Worm (Caenorhabditis elegans): ENCODE data around the gene frpr-17.

The frpr-17 gene

ce11 chrX:14430436-14430835, 24.5 kb downstream of the frpr-17 start:
- TF ChIP-seq nhr-28 (tag; optimal IDR thresholded peaks at IDR 0.05), result no peak
- no peak for TF ChIP-seq mab-5 (tag; optimal IDR thresholded peaks at IDR 0.05)
- TF ChIP-seq snpc-4 (tag; optimal IDR thresholded peaks at IDR 0.05), result no peak
- TF ChIP-seq ceh-39 (tag; optimal IDR thresholded peaks at IDR 0.05), result no peak
- no peak for TF ChIP-seq pha-4 (tag; optimal IDR thresholded peaks at IDR 0.05)
- TF ChIP-seq lin-32 (GFP tag; optimal IDR thresholded peaks at IDR 0.05), result no peak
- no peak for TF ChIP-seq zip-8 (tag; optimal IDR thresholded peaks at IDR 0.05)
- TF ChIP-seq nhr-2 (tag; optimal IDR thresholded peaks at IDR 0.05), result no peak
- TF ChIP-seq ceh-43 (GFP tag; optimal IDR thresholded peaks at IDR 0.05), result no peak
- TF ChIP-seq nhr-12 (tag; optimal IDR thresholded peaks at IDR 0.05), result no peak
- no peak for TF ChIP-seq tbx-8 (GFP tag; optimal IDR thresholded peaks at IDR 0.05)

- TF ChIP-seq blmp-1 (tag; optimal IDR thresholded peaks at IDR 0.05) (no peak), mep-1 (tag; optimal IDR thresholded peaks at IDR 0.05) (no peak), nhr-76 (tag; optimal IDR thresholded peaks at IDR 0.05) (no peak), lsy-2 (tag; optimal IDR thresholded peaks at IDR 0.05) (no peak), ham-2 (GFP tag; optimal IDR thresholded peaks at IDR 0.05) (no peak), lin-13 (tag; optimal IDR thresholded peaks at IDR 0.05) (no peak), bed-3 (GFP tag; optimal IDR thresholded peaks at IDR 0.05) (no peak), sptf-1 (tag; optimal IDR thresholded peaks at IDR 0.05) (no peak), unc-39 (tag; optimal IDR thresholded peaks at IDR 0.05) (no peak), drap-1 (GFP tag; optimal IDR thresholded peaks at IDR 0.05) (no peak), mab-5 (tag; optimal IDR thresholded peaks at IDR 0.05) (no peak), flh-1 (GFP tag; optimal IDR thresholded peaks at IDR 0.05) (no peak), ces-1 (GFP tag; optimal IDR thresholded peaks at IDR 0.05) (no peak), ceh-83 (GFP tag; optimal IDR thresholded peaks at IDR 0.05) (no peak)
These were observed 29.8 kb downstream of the frpr-17 start for ce11 chrX:14435648-14436155.

- TF ChIP-seq ceh-43 (GFP tag; optimal IDR thresholded peaks at IDR 0.05) (no peak), bed-3 (GFP tag; optimal IDR thresholded peaks at IDR 0.05) (no peak), hlh-1 (tag; optimal IDR thresholded peaks at IDR 0.05) (no peak), unc-120 (tag; optimal IDR thresholded peaks at IDR 0.05; ENCODE audit: poor library complexity, severe bottlenecking) (no peak), snpc-4 (tag; optimal IDR thresholded peaks at IDR 0.05) (no peak), ces-1 (GFP tag; optimal IDR thresholded peaks at IDR 0.05) (no peak), nhr-237 (tag; optimal IDR thresholded peaks at IDR 0.05) (no peak), ceh-39 (tag; optimal IDR thresholded peaks at IDR 0.05) (no peak), nhr-28 (tag; optimal IDR thresholded peaks at IDR 0.05) (no peak), lsy-2 (tag; optimal IDR thresholded peaks at IDR 0.05) (no peak), unc-39 (tag; optimal IDR thresholded peaks at IDR 0.05) (no peak), mab-5 (tag; optimal IDR thresholded peaks at IDR 0.05) (no peak), elt-1 (tag; optimal IDR thresholded peaks at IDR 0.05; ENCODE audit: borderline replicate concordance, insufficient read depth) (no peak), nhr-12 (tag; optimal IDR thresholded peaks at IDR 0.05) (no peak), zip-8 (tag; optimal IDR thresholded peaks at IDR 0.05) (no peak), flh-1 (GFP tag; optimal IDR thresholded peaks at IDR 0.05) (no peak), ceh-83 (GFP tag; optimal IDR thresholded peaks at IDR 0.05) (no peak), mls-2 (tag; optimal IDR thresholded peaks at IDR 0.05) (no peak)
These were observed 36.4 kb downstream of the frpr-17 start, which contains the start of gene F23D12.3 for ce11 chrX:14442321-14442720. TSS of gene F23D12.3 (plus strand) at chrX:14442621.

- TF ChIP-seq tbx-8 (GFP tag; optimal IDR thresholded peaks at IDR 0.05) (no peak), nhr-76 (tag; optimal IDR thresholded peaks at IDR 0.05) (no peak), ztf-11 (tag; optimal IDR thresholded peaks at IDR 0.05) (no peak), bed-3 (GFP tag; optimal IDR thresholded peaks at IDR 0.05) (no peak), sptf-1 (tag; optimal IDR thresholded peaks at IDR 0.05) (no peak), snpc-4 (tag; optimal IDR thresholded peaks at IDR 0.05) (no peak), mab-5 (tag; optimal IDR thresholded peaks at IDR 0.05) (no peak), ceh-39 (tag; optimal IDR thresholded peaks at IDR 0.05) (no peak), sem-2 (GFP tag; optimal IDR thresholded peaks at IDR 0.05) (no peak), nhr-28 (tag; optimal IDR thresholded peaks at IDR 0.05) (no peak), pha-4 (tag; optimal IDR thresholded peaks at IDR 0.05) (no peak), zip-8 (tag; optimal IDR thresholded peaks at IDR 0.05) (no peak)
These were observed 38.8 kb downstream of the frpr-17 start, which contains the start of gene F23D12.4 for ce11 chrX:14444701-14445100. TSS of gene F23D12.4 (plus strand) at chrX:14445001.

- no peak for TF ChIP-seq ces-1 (GFP tag; optimal IDR thresholded peaks at IDR 0.05)
- peak; percentile 52 for TF ChIP-seq cnd-1 (tag; optimal IDR thresholded peaks at IDR 0.05)
- peak; percentile 88 for TF ChIP-seq zip-8 (tag; optimal IDR thresholded peaks at IDR 0.05)
- peak; percentile 33 for TF ChIP-seq hlh-1 (tag; optimal IDR thresholded peaks at IDR 0.05)
- TF ChIP-seq bed-3 (GFP tag; optimal IDR thresholded peaks at IDR 0.05), result no peak
- TF ChIP-seq nhr-2 (tag; optimal IDR thresholded peaks at IDR 0.05), result peak; percentile 54
- no peak for TF ChIP-seq ztf-11 (tag; optimal IDR thresholded peaks at IDR 0.05)
- no peak for TF ChIP-seq sem-2 (GFP tag; optimal IDR thresholded peaks at IDR 0.05)
- TF ChIP-seq nhr-76 (tag; optimal IDR thresholded peaks at IDR 0.05), result no peak
These were observed 41.6 kb downstream of the frpr-17 start for ce11 chrX:14447498-14447897.
